Fruit fly (Drosophila melanogaster): ENCODE data around the gene CG44836.
A peak's percentile ranks its signal among the peaks of the same experiment; 100 is the strongest.

CG44836 gene

dm6 chr3L:16400175-16400574, at the start of gene CG44836:
CG44836 (minus strand) TSS chr3L:16400275.
- no peak for TF ChIP-seq psq (optimal IDR thresholded peaks at IDR 0.05)
- TF ChIP-seq pan (optimal IDR thresholded peaks at IDR 0.05): no peak
- no peak for TF ChIP-seq CG8478 (optimal IDR thresholded peaks at IDR 0.05)
- no peak for TF ChIP-seq usp (GFP tag; optimal IDR thresholded peaks at IDR 0.05)
- TF ChIP-seq EcR (GFP tag; optimal IDR thresholded peaks at IDR 0.05): no peak
- TF ChIP-seq Dll (optimal IDR thresholded peaks at IDR 0.05): no peak

dm6 chr3L:16442628-16443027, 42.6 kb upstream of the CG44836 start:
- TF ChIP-seq Dll (optimal IDR thresholded peaks at IDR 0.05) (no peak), EcR (GFP tag; optimal IDR thresholded peaks at IDR 0.05) (no peak), usp (GFP tag; optimal IDR thresholded peaks at IDR 0.05) (no peak), pan (optimal IDR thresholded peaks at IDR 0.05) (no peak), psq (optimal IDR thresholded peaks at IDR 0.05) (no peak), CG8478 (optimal IDR thresholded peaks at IDR 0.05) (no peak)

- no peak for TF ChIP-seq pan (optimal IDR thresholded peaks at IDR 0.05)
Observed at dm6 chr3L:16437271-16437670, 37.2 kb upstream of the CG44836 start.

dm6 chr3L:16433556-16433955, 33.5 kb upstream of the CG44836 start:
- TF ChIP-seq usp (GFP tag; optimal IDR thresholded peaks at IDR 0.05) (no peak), psq (optimal IDR thresholded peaks at IDR 0.05) (no peak), pan (optimal IDR thresholded peaks at IDR 0.05) (no peak), CG8478 (optimal IDR thresholded peaks at IDR 0.05) (no peak), EcR (GFP tag; optimal IDR thresholded peaks at IDR 0.05) (no peak), Dll (optimal IDR thresholded peaks at IDR 0.05) (no peak)

- TF ChIP-seq pan (optimal IDR thresholded peaks at IDR 0.05) (no peak), psq (optimal IDR thresholded peaks at IDR 0.05) (no peak), usp (GFP tag; optimal IDR thresholded peaks at IDR 0.05) (no peak), EcR (GFP tag; optimal IDR thresholded peaks at IDR 0.05) (no peak), CG8478 (optimal IDR thresholded peaks at IDR 0.05) (no peak), Dll (optimal IDR thresholded peaks at IDR 0.05) (no peak)
Observed at dm6 chr3L:16431056-16431455, 31.0 kb upstream of the CG44836 start.

- TF ChIP-seq Dll (optimal IDR thresholded peaks at IDR 0.05): no peak
- TF ChIP-seq usp (GFP tag; optimal IDR thresholded peaks at IDR 0.05): no peak
- no peak for TF ChIP-seq pan (optimal IDR thresholded peaks at IDR 0.05)
- TF ChIP-seq psq (optimal IDR thresholded peaks at IDR 0.05): no peak
- TF ChIP-seq EcR (GFP tag; optimal IDR thresholded peaks at IDR 0.05): no peak
- TF ChIP-seq CG8478 (optimal IDR thresholded peaks at IDR 0.05): no peak
Observed at dm6 chr3L:16429451-16429850, 29.4 kb upstream of the CG44836 start.

dm6 chr3L:16419059-16419773, 19.1 kb upstream of the CG44836 start, which contains the start of the genes TyrRS and CG33158:
TyrRS (minus strand) TSS chr3L:16419302.
CG33158 (plus strand) TSS chr3L:16419597.
- no peak for TF ChIP-seq EcR (GFP tag; optimal IDR thresholded peaks at IDR 0.05)
- no peak for TF ChIP-seq CG8478 (optimal IDR thresholded peaks at IDR 0.05)
- TF ChIP-seq psq (optimal IDR thresholded peaks at IDR 0.05): no peak
- no peak for TF ChIP-seq pan (optimal IDR thresholded peaks at IDR 0.05)
- no peak for TF ChIP-seq Dll (optimal IDR thresholded peaks at IDR 0.05)
- TF ChIP-seq usp (GFP tag; optimal IDR thresholded peaks at IDR 0.05): no peak

- TF ChIP-seq pan (optimal IDR thresholded peaks at IDR 0.05) (no peak), EcR (GFP tag; optimal IDR thresholded peaks at IDR 0.05) (no peak), psq (optimal IDR thresholded peaks at IDR 0.05) (no peak), Dll (optimal IDR thresholded peaks at IDR 0.05) (no peak), CG8478 (optimal IDR thresholded peaks at IDR 0.05) (no peak), usp (GFP tag; optimal IDR thresholded peaks at IDR 0.05) (no peak)
Observed at dm6 chr3L:16417024-16417423, 16.9 kb upstream of the CG44836 start, which contains the start of gene GluRS-m. GluRS-m (minus strand) TSS chr3L:16417177.

dm6 chr3L:16412394-16412950, 12.4 kb upstream of the CG44836 start, which contains the start of gene Serinc:
Serinc (plus strand) TSS chr3L:16412722.
- TF ChIP-seq pan (optimal IDR thresholded peaks at IDR 0.05) (no peak), usp (GFP tag; optimal IDR thresholded peaks at IDR 0.05) (no peak), Dll (optimal IDR thresholded peaks at IDR 0.05) (no peak), EcR (GFP tag; optimal IDR thresholded peaks at IDR 0.05) (no peak), psq (optimal IDR thresholded peaks at IDR 0.05) (no peak), CG8478 (optimal IDR thresholded peaks at IDR 0.05) (no peak)

- TF ChIP-seq EcR (GFP tag; optimal IDR thresholded peaks at IDR 0.05) (no peak), pan (optimal IDR thresholded peaks at IDR 0.05) (no peak), Dll (optimal IDR thresholded peaks at IDR 0.05) (no peak), psq (optimal IDR thresholded peaks at IDR 0.05) (no peak)
Observed at dm6 chr3L:16411566-16411965, 11.5 kb upstream of the CG44836 start, which contains the start of gene fax. fax (minus strand) TSS chr3L:16411828.

dm6 chr3L:16410234-16411119, 10.4 kb upstream of the CG44836 start:
- TF ChIP-seq pan (optimal IDR thresholded peaks at IDR 0.05) (no peak), Dll (optimal IDR thresholded peaks at IDR 0.05) (peak; percentile 78)
